Fruit fly (Drosophila melanogaster) whole organism, pupa: ENCODE measurements around the gene smg.

Experiments
- CG10348 ChIP-seq: fragments of 200-800 bp; sonication (Bioruptor generic); IDR thresholded peaks from 2 replicates; pipeline ENCODE4 v1.3.6; 2022; ENCODE audit warnings: missing biosample characterization, missing genetic modification characterization
- CG12605 ChIP-seq: fragments of 200-800 bp; sonication (Bioruptor generic); IDR thresholded peaks from 2 replicates; pipeline ENCODE4 v1.3.6; 2022; ENCODE audit warnings: missing biosample characterization, missing genetic modification characterization
- CG13204 ChIP-seq: fragments of 200-800 bp; sonication (Bioruptor generic); optimal IDR thresholded peaks from 2 replicates; lab custom pipeline; 2018; ENCODE audit warnings: missing biosample characterization, mild to moderate bottlenecking, missing genetic modification characterization, moderate library complexity
- CG14655 ChIP-seq: fragments of 200-800 bp; sonication (Bioruptor generic); optimal IDR thresholded peaks from 3 replicates; lab custom pipeline; 2017; ENCODE audit warnings: mild to moderate bottlenecking, missing biosample characterization, missing genetic modification reagents, missing genetic modification characterization
- CG15710 ChIP-seq: fragments of 200-800 bp; sonication (Bioruptor generic); optimal IDR thresholded peaks from 2 replicates; lab custom pipeline; 2018; ENCODE audit warnings: missing biosample characterization, mild to moderate bottlenecking, missing genetic modification characterization, moderate library complexity
- CG17806 ChIP-seq: fragments of 200-800 bp; sonication (Bioruptor generic); optimal IDR thresholded peaks from 2 replicates; lab custom pipeline; 2018; ENCODE audit warnings: missing biosample characterization, mild to moderate bottlenecking, missing genetic modification characterization, moderate library complexity
- CG32121 ChIP-seq: fragments of 200-800 bp; sonication (Bioruptor generic); IDR thresholded peaks from 2 replicates; pipeline ENCODE4 v1.3.6; 2022; ENCODE audit warnings: missing biosample characterization, missing genetic modification characterization
- CG34367 ChIP-seq: fragments of 200-800 bp; sonication (Bioruptor generic); optimal IDR thresholded peaks from 2 replicates; lab custom pipeline; 2018; ENCODE audit warnings: missing biosample characterization, mild to moderate bottlenecking, missing genetic modification characterization
- CG4496 ChIP-seq: fragments of 200-800 bp; sonication (Bioruptor generic); IDR thresholded peaks from 3 replicates; pipeline ENCODE4 v1.3.6; 2022; ENCODE audit warnings: missing biosample characterization, missing genetic modification characterization
- CG8159 ChIP-seq: fragments of 200-800 bp; sonication (Bioruptor generic); optimal IDR thresholded peaks from 3 replicates; lab custom pipeline; 2018; ENCODE audit warnings: missing biosample characterization, mild to moderate bottlenecking, missing genetic modification characterization, moderate library complexity
- CG8301 ChIP-seq: fragments of 200-800 bp; sonication (Bioruptor generic); optimal IDR thresholded peaks from 2 replicates; lab custom pipeline; 2018; ENCODE audit warnings: missing biosample characterization, mild to moderate bottlenecking, missing genetic modification characterization
- CG9948 ChIP-seq: fragments of 200-800 bp; sonication (Bioruptor generic); optimal IDR thresholded peaks from 2 replicates; lab custom pipeline; 2018; ENCODE audit warnings: missing biosample characterization, mild to moderate bottlenecking, missing genetic modification characterization, moderate library complexity
- D1 ChIP-seq: fragments of 200-800 bp; sonication (Bioruptor generic); optimal IDR thresholded peaks from 2 replicates; lab custom pipeline; 2018; ENCODE audit warnings: missing biosample characterization, mild to moderate bottlenecking, missing genetic modification characterization, moderate library complexity
- EcR ChIP-seq: fragments of 200-800 bp; sonication (Bioruptor generic); optimal IDR thresholded peaks from 3 replicates; lab custom pipeline; 2019; ENCODE audit warnings: missing biosample characterization, missing genetic modification characterization, mild to moderate bottlenecking, moderate library complexity, missing genetic modification reagents
- Ets98B ChIP-seq: fragments of 200-800 bp; sonication (Bioruptor generic); IDR thresholded peaks from 2 replicates; pipeline ENCODE4 v1.3.6; 2022; ENCODE audit warnings: missing biosample characterization, missing genetic modification characterization
- Pif1A ChIP-seq: fragments of 200-800 bp; sonication (Bioruptor generic); optimal IDR thresholded peaks from 3 replicates; lab custom pipeline; 2016; ENCODE audit warnings: missing biosample characterization, missing genetic modification characterization
- Pif1B ChIP-seq: fragments of 200-800 bp; sonication (Bioruptor generic); optimal IDR thresholded peaks from 3 replicates; lab custom pipeline; 2016; ENCODE audit warnings: missing biosample characterization, missing genetic modification characterization
- Snoo ChIP-seq: fragments of 200-800 bp; sonication (Bioruptor generic); optimal IDR thresholded peaks from 3 replicates; lab custom pipeline; 2017; ENCODE audit warnings: missing biosample characterization, mild to moderate bottlenecking, missing genetic modification characterization, inconsistent platforms
- fd96Ca ChIP-seq: fragments of 200-800 bp; sonication (Bioruptor generic); IDR thresholded peaks from 3 replicates; pipeline ENCODE4 v1.3.6; 2022; ENCODE audit warnings: missing biosample characterization, missing genetic modification characterization
- gl ChIP-seq: fragments of 200-800 bp; sonication (Bioruptor generic); optimal IDR thresholded peaks from 2 replicates; lab custom pipeline; 2018; ENCODE audit warnings: missing biosample characterization, mild to moderate bottlenecking, missing genetic modification characterization
- rn ChIP-seq: fragments of 200-800 bp; sonication (Bioruptor generic); IDR thresholded peaks from 2 replicates; pipeline ENCODE4 v1.3.6; 2022; ENCODE audit warnings: missing biosample characterization, missing genetic modification characterization

The smg gene

dm6 chr3L:8958557-8958956 lies 39.2 kb downstream of the smg start, which contains the start of gene CG13313:
TSS of gene CG13313 (plus strand) at chr3L:8958857.
- TF ChIP-seq CG4496 (GFP tag; lab: Robert Waterston, UW) (no peak), Pif1B (GFP tag; lab: Kevin White, UChicago) (no peak), CG10348 (GFP tag; lab: Robert Waterston, UW) (no peak), CG8159 (no peak), CG17806 (no peak), Snoo (tag; lab: Kevin White, UChicago) (no peak), D1 (tag; lab: Kevin White, UChicago) (no peak), fd96Ca (no peak), CG14655 (GFP tag; lab: Kevin White, UChicago) (no peak)

- TF ChIP-seq CG32121 (no peak), CG34367 (tag; lab: Kevin White, UChicago) (no peak), rn (GFP tag; lab: Robert Waterston, UW) (no peak), EcR (no peak), CG14655 (GFP tag; lab: Kevin White, UChicago) (no peak), D1 (tag; lab: Kevin White, UChicago) (no peak), CG10348 (GFP tag; lab: Robert Waterston, UW) (no peak), CG4496 (GFP tag; lab: Robert Waterston, UW) (no peak), fd96Ca (no peak), CG15710 (no peak), CG9948 (tag; lab: Kevin White, UChicago) (no peak)
Observed at dm6 chr3L:8956669-8957068, 41.1 kb downstream of the smg start, which contains the start of gene mRpL12. TSS of gene mRpL12 (plus strand) at chr3L:8956791.

dm6 chr3L:8955199-8955598 lies 42.6 kb downstream of the smg start:
- TF ChIP-seq CG10348 (GFP tag; lab: Robert Waterston, UW) (no peak), Pif1A (GFP tag; lab: Kevin White, UChicago) (no peak), CG9948 (tag; lab: Kevin White, UChicago) (no peak), CG8301 (tag; lab: Kevin White, UChicago) (no peak), CG12605 (GFP tag; lab: Robert Waterston, UW) (no peak), CG32121 (no peak), CG17806 (no peak), rn (GFP tag; lab: Robert Waterston, UW) (no peak)

dm6 chr3L:8954648-8955033 lies 43.1 kb downstream of the smg start, which contains the start of gene GNBP3:
TSS of gene GNBP3 (plus strand) at chr3L:8955021.
- TF ChIP-seq CG34367 (tag; lab: Kevin White, UChicago) (peak; percentile 88), CG10348 (GFP tag; lab: Robert Waterston, UW) (no peak), fd96Ca (peak; percentile 91), CG8301 (tag; lab: Kevin White, UChicago) (peak; percentile 93), CG4496 (GFP tag; lab: Robert Waterston, UW) (peak; percentile 92), CG13204 (GFP tag; lab: Kevin White, UChicago) (peak; percentile 84), CG15710 (peak; percentile 88), EcR (peak; percentile 85), CG17806 (peak; percentile 92), CG14655 (GFP tag; lab: Kevin White, UChicago) (peak; percentile 95), Snoo (tag; lab: Kevin White, UChicago) (peak; percentile 96), Pif1A (GFP tag; lab: Kevin White, UChicago) (no peak), rn (GFP tag; lab: Robert Waterston, UW) (peak; percentile 42; the same call in 1 of the 2 replicates), gl (tag; lab: Kevin White, UChicago) (peak; percentile 83), CG32121 (peak; percentile 20; the same call in 1 of the 2 replicates), Pif1B (GFP tag; lab: Kevin White, UChicago) (peak; percentile 97), CG12605 (GFP tag; lab: Robert Waterston, UW) (peak; percentile 89), CG8159 (peak; percentile 94), D1 (tag; lab: Kevin White, UChicago) (no peak), CG9948 (tag; lab: Kevin White, UChicago) (peak; percentile 88), Ets98B (GFP tag; lab: Robert Waterston, UW) (peak; percentile 90)

- TF ChIP-seq CG8159 (no peak), CG34367 (tag; lab: Kevin White, UChicago) (no peak), CG8301 (tag; lab: Kevin White, UChicago) (no peak), Snoo (tag; lab: Kevin White, UChicago) (no peak), Pif1B (GFP tag; lab: Kevin White, UChicago) (no peak), CG32121 (no peak), Ets98B (GFP tag; lab: Robert Waterston, UW) (no peak), EcR (no peak), gl (tag; lab: Kevin White, UChicago) (no peak)
Observed at dm6 chr3L:8953962-8954647, 43.7 kb downstream of the smg start, which contains the start of the genes CG43783 and orb2. TSS of gene CG43783 (minus strand) at chr3L:8954272. TSS of gene orb2 (minus strand) at chr3L:8954463.

dm6 chr3L:8953199-8953956 lies 44.4 kb downstream of the smg start:
- peak; percentile 53 for TF ChIP-seq CG17806
- peak; percentile 54 for TF ChIP-seq Pif1A (GFP tag; lab: Kevin White, UChicago)
- peak; percentile 70 for TF ChIP-seq D1 (tag; lab: Kevin White, UChicago)
- TF ChIP-seq Ets98B (GFP tag; lab: Robert Waterston, UW): peak; percentile 40
- TF ChIP-seq CG15710: peak; percentile 38
- TF ChIP-seq Snoo (tag; lab: Kevin White, UChicago): peak; percentile 41
- no peak for TF ChIP-seq rn (GFP tag; lab: Robert Waterston, UW)
- TF ChIP-seq fd96Ca: peak; percentile 65
- no peak for TF ChIP-seq EcR
- TF ChIP-seq CG32121: no peak
- no peak for TF ChIP-seq CG12605 (GFP tag; lab: Robert Waterston, UW)
- TF ChIP-seq CG10348 (GFP tag; lab: Robert Waterston, UW): no peak
- peak; percentile 45 for TF ChIP-seq Pif1B (GFP tag; lab: Kevin White, UChicago)
- TF ChIP-seq CG8301 (tag; lab: Kevin White, UChicago): peak; percentile 83
- no peak for TF ChIP-seq CG13204 (GFP tag; lab: Kevin White, UChicago)
- peak; percentile 81 for TF ChIP-seq CG14655 (GFP tag; lab: Kevin White, UChicago)
- TF ChIP-seq CG34367 (tag; lab: Kevin White, UChicago): peak; percentile 34
- peak; percentile 72 for TF ChIP-seq CG8159
- TF ChIP-seq CG9948 (tag; lab: Kevin White, UChicago): peak; percentile 71
- peak; percentile 21 for TF ChIP-seq gl (tag; lab: Kevin White, UChicago)
- TF ChIP-seq CG4496 (GFP tag; lab: Robert Waterston, UW): peak; percentile 75
